Worm (Caenorhabditis elegans): Measurements from ENCODE around the gene C50C3.1.
A peak's percentile ranks its signal among the peaks of the same experiment; 100 is the strongest.

The C50C3.1 gene

ce11 chrIII:8145971-8146370 lies 45.8 kb upstream of the C50C3.1 start:
- TF ChIP-seq zfp-3 (GFP tag; conservative IDR thresholded peaks at IDR 0.05) (no peak), ztf-11 (tag; optimal IDR thresholded peaks at IDR 0.05) (no peak), nhr-102 (tag; optimal IDR thresholded peaks at IDR 0.05) (no peak), nhr-237 (tag; optimal IDR thresholded peaks at IDR 0.05) (no peak), ceh-20 (GFP tag; IDR thresholded peaks at IDR 0.05) (peak; percentile 54; the same call in 1 of the 2 replicates), gei-8 (GFP tag; optimal IDR thresholded peaks at IDR 0.05) (no peak), hmg-1.1 (GFP tag; IDR thresholded peaks at IDR 0.05) (0 out of 2 replicates have a peak, but pooled peaks have one; percentile 14), unc-62 (GFP tag; optimal IDR thresholded peaks at IDR 0.05 in 1 of 2) (peak in 1 of 2 experiments; percentile 61), unc-62 (tag; optimal IDR thresholded peaks at IDR 0.05) (no peak), F26F4.8 (GFP tag; conservative IDR thresholded peaks at IDR 0.05) (no peak)

ce11 chrIII:8148751-8149150 lies 43.0 kb upstream of the C50C3.1 start, which contains the start of gene D2007.2:
Gene D2007.2, plus strand, starts transcription at chrIII:8148963.
- TF ChIP-seq lsy-2 (tag; optimal IDR thresholded peaks at IDR 0.05), result no peak
- TF ChIP-seq dmd-6 (GFP tag; IDR thresholded peaks at IDR 0.05), result no peak
- no peak for TF ChIP-seq hif-1 (tag; optimal IDR thresholded peaks at IDR 0.05)
- TF ChIP-seq unc-130 (GFP tag; optimal IDR thresholded peaks at IDR 0.05), result no peak
- no peak for TF ChIP-seq tra-1 (GFP tag; IDR thresholded peaks at IDR 0.05)
- TF ChIP-seq pha-4 (GFP tag; IDR thresholded peaks at IDR 0.05), result no peak
- no peak for TF ChIP-seq pha-4 (tag; optimal IDR thresholded peaks at IDR 0.05)
- no peak for TF ChIP-seq dpl-1 (GFP tag; optimal IDR thresholded peaks at IDR 0.05)
- TF ChIP-seq nhr-102 (tag; optimal IDR thresholded peaks at IDR 0.05), result no peak
- no peak for TF ChIP-seq ces-1 (GFP tag; optimal IDR thresholded peaks at IDR 0.05)
- no peak for TF ChIP-seq aha-1 (tag)
- TF ChIP-seq hmg-1.1 (GFP tag; IDR thresholded peaks at IDR 0.05), result no peak
- TF ChIP-seq nhr-76 (tag; optimal IDR thresholded peaks at IDR 0.05), result no peak
- no peak for TF ChIP-seq vab-7 (GFP tag; IDR thresholded peaks at IDR 0.05)

ce11 chrIII:8154423-8154822 lies 37.4 kb upstream of the C50C3.1 start:
- TF ChIP-seq T26A8.4 (GFP tag; IDR thresholded peaks at IDR 0.05) (no peak), hlh-11 (tag; optimal IDR thresholded peaks at IDR 0.05) (peak; percentile 29), unc-62 (GFP tag; optimal IDR thresholded peaks at IDR 0.05 in 1 of 2) (no peak), unc-62 (tag; optimal IDR thresholded peaks at IDR 0.05) (no peak), nhr-41 (GFP tag; IDR thresholded peaks at IDR 0.05) (no peak), jun-1 (tag; optimal IDR thresholded peaks at IDR 0.05) (no peak), mep-1 (tag; optimal IDR thresholded peaks at IDR 0.05) (no peak), egl-27 (tag; optimal IDR thresholded peaks at IDR 0.05) (no peak), dve-1 (tag; optimal IDR thresholded peaks at IDR 0.05; ENCODE audit: insufficient read depth) (peak; percentile 37), php-3 (GFP tag; IDR thresholded peaks at IDR 0.05) (peak; percentile 88; the same call in 1 of the 2 replicates), dpl-1 (GFP tag; optimal IDR thresholded peaks at IDR 0.05) (peak; percentile 22), spr-3 (GFP tag; optimal IDR thresholded peaks at IDR 0.05) (no peak), pqm-1 (tag; optimal IDR thresholded peaks at IDR 0.05) (peak; percentile 55), daf-16 (GFP tag; optimal IDR thresholded peaks at IDR 0.05) (no peak), daf-16 (tag; optimal IDR thresholded peaks at IDR 0.05) (peak; percentile 51), ama-1 (optimal IDR thresholded peaks at IDR 0.05) (no peak), aha-1 (tag) (no peak), ceh-44 (GFP tag; IDR thresholded peaks at IDR 0.05) (no peak), daf-19 (GFP tag; conservative IDR thresholded peaks at IDR 0.05) (no peak), dmd-6 (GFP tag; IDR thresholded peaks at IDR 0.05) (peak; percentile 11; the same call in 1 of the 2 replicates), hlh-30 (tag; optimal IDR thresholded peaks at IDR 0.05; ENCODE audit: insufficient read depth) (peak; percentile 25), mxl-3 (GFP tag; optimal IDR thresholded peaks at IDR 0.05) (no peak), ztf-11 (tag; optimal IDR thresholded peaks at IDR 0.05) (no peak)
